Fruit fly (Drosophila melanogaster) whole organism, pupa: ENCODE data around the gene Polr1H.

Source experiments
- CG10348 ChIP-seq: fragments of 200-800 bp; sonication (Bioruptor generic); IDR thresholded peaks from 2 replicates; pipeline ENCODE4 v1.3.6; 2022; ENCODE audit warnings: missing biosample characterization, missing genetic modification characterization
- CG12605 ChIP-seq: fragments of 200-800 bp; sonication (Bioruptor generic); IDR thresholded peaks from 2 replicates; pipeline ENCODE4 v1.3.6; 2022; ENCODE audit warnings: missing biosample characterization, missing genetic modification characterization
- CG13204 ChIP-seq: fragments of 200-800 bp; sonication (Bioruptor generic); optimal IDR thresholded peaks from 2 replicates; lab custom pipeline; 2018; ENCODE audit warnings: missing biosample characterization, mild to moderate bottlenecking, missing genetic modification characterization, moderate library complexity
- CG14655 ChIP-seq: fragments of 200-800 bp; sonication (Bioruptor generic); optimal IDR thresholded peaks from 3 replicates; lab custom pipeline; 2017; ENCODE audit warnings: mild to moderate bottlenecking, missing biosample characterization, missing genetic modification reagents, missing genetic modification characterization
- CG15710 ChIP-seq: fragments of 200-800 bp; sonication (Bioruptor generic); optimal IDR thresholded peaks from 2 replicates; lab custom pipeline; 2018; ENCODE audit warnings: missing biosample characterization, mild to moderate bottlenecking, missing genetic modification characterization, moderate library complexity
- CG17806 ChIP-seq: fragments of 200-800 bp; sonication (Bioruptor generic); optimal IDR thresholded peaks from 2 replicates; lab custom pipeline; 2018; ENCODE audit warnings: missing biosample characterization, mild to moderate bottlenecking, missing genetic modification characterization, moderate library complexity
- CG32121 ChIP-seq: fragments of 200-800 bp; sonication (Bioruptor generic); IDR thresholded peaks from 2 replicates; pipeline ENCODE4 v1.3.6; 2022; ENCODE audit warnings: missing biosample characterization, missing genetic modification characterization
- CG34367 ChIP-seq: fragments of 200-800 bp; sonication (Bioruptor generic); optimal IDR thresholded peaks from 2 replicates; lab custom pipeline; 2018; ENCODE audit warnings: missing biosample characterization, mild to moderate bottlenecking, missing genetic modification characterization
- CG4496 ChIP-seq: fragments of 200-800 bp; sonication (Bioruptor generic); IDR thresholded peaks from 3 replicates; pipeline ENCODE4 v1.3.6; 2022; ENCODE audit warnings: missing biosample characterization, missing genetic modification characterization
- CG8159 ChIP-seq: fragments of 200-800 bp; sonication (Bioruptor generic); optimal IDR thresholded peaks from 3 replicates; lab custom pipeline; 2018; ENCODE audit warnings: missing biosample characterization, mild to moderate bottlenecking, missing genetic modification characterization, moderate library complexity
- CG8301 ChIP-seq: fragments of 200-800 bp; sonication (Bioruptor generic); optimal IDR thresholded peaks from 2 replicates; lab custom pipeline; 2018; ENCODE audit warnings: missing biosample characterization, mild to moderate bottlenecking, missing genetic modification characterization
- CG9948 ChIP-seq: fragments of 200-800 bp; sonication (Bioruptor generic); optimal IDR thresholded peaks from 2 replicates; lab custom pipeline; 2018; ENCODE audit warnings: missing biosample characterization, mild to moderate bottlenecking, missing genetic modification characterization, moderate library complexity
- D1 ChIP-seq: fragments of 200-800 bp; sonication (Bioruptor generic); optimal IDR thresholded peaks from 2 replicates; lab custom pipeline; 2018; ENCODE audit warnings: missing biosample characterization, mild to moderate bottlenecking, missing genetic modification characterization, moderate library complexity
- EcR ChIP-seq: fragments of 200-800 bp; sonication (Bioruptor generic); optimal IDR thresholded peaks from 3 replicates; lab custom pipeline; 2019; ENCODE audit warnings: missing biosample characterization, missing genetic modification characterization, mild to moderate bottlenecking, moderate library complexity, missing genetic modification reagents
- Ets98B ChIP-seq: fragments of 200-800 bp; sonication (Bioruptor generic); IDR thresholded peaks from 2 replicates; pipeline ENCODE4 v1.3.6; 2022; ENCODE audit warnings: missing biosample characterization, missing genetic modification characterization
- Pif1A ChIP-seq: fragments of 200-800 bp; sonication (Bioruptor generic); optimal IDR thresholded peaks from 3 replicates; lab custom pipeline; 2016; ENCODE audit warnings: missing biosample characterization, missing genetic modification characterization
- Pif1B ChIP-seq: fragments of 200-800 bp; sonication (Bioruptor generic); optimal IDR thresholded peaks from 3 replicates; lab custom pipeline; 2016; ENCODE audit warnings: missing biosample characterization, missing genetic modification characterization
- Snoo ChIP-seq: fragments of 200-800 bp; sonication (Bioruptor generic); optimal IDR thresholded peaks from 3 replicates; lab custom pipeline; 2017; ENCODE audit warnings: missing biosample characterization, mild to moderate bottlenecking, missing genetic modification characterization, inconsistent platforms
- fd96Ca ChIP-seq: fragments of 200-800 bp; sonication (Bioruptor generic); IDR thresholded peaks from 3 replicates; pipeline ENCODE4 v1.3.6; 2022; ENCODE audit warnings: missing biosample characterization, missing genetic modification characterization
- gl ChIP-seq: fragments of 200-800 bp; sonication (Bioruptor generic); optimal IDR thresholded peaks from 2 replicates; lab custom pipeline; 2018; ENCODE audit warnings: missing biosample characterization, mild to moderate bottlenecking, missing genetic modification characterization
- rn ChIP-seq: fragments of 200-800 bp; sonication (Bioruptor generic); IDR thresholded peaks from 2 replicates; pipeline ENCODE4 v1.3.6; 2022; ENCODE audit warnings: missing biosample characterization, missing genetic modification characterization

The Polr1H gene

dm6 chr3R:21823076-21823475, 45.4 kb upstream of the Polr1H start:
- TF ChIP-seq Snoo (tag; lab: Kevin White, UChicago) (peak; percentile 36), gl (tag; lab: Kevin White, UChicago) (peak; percentile 62), Pif1B (GFP tag; lab: Kevin White, UChicago) (peak; percentile 62), CG14655 (GFP tag; lab: Kevin White, UChicago) (no peak), CG8159 (tag; lab: Kevin White, UChicago) (peak; percentile 27), CG12605 (GFP tag; lab: Robert Waterston, UW) (no peak), CG15710 (tag; lab: Kevin White, UChicago) (peak; percentile 4), Pif1A (GFP tag; lab: Kevin White, UChicago) (peak; percentile 64), Ets98B (GFP tag; lab: Robert Waterston, UW) (no peak), CG13204 (GFP tag; lab: Kevin White, UChicago) (no peak), CG9948 (no peak), CG8301 (tag; lab: Kevin White, UChicago) (no peak), CG4496 (GFP tag; lab: Robert Waterston, UW) (no peak)

- TF ChIP-seq CG4496 (GFP tag; lab: Robert Waterston, UW), result no peak
- no peak for TF ChIP-seq gl (tag; lab: Kevin White, UChicago)
- no peak for TF ChIP-seq Ets98B (GFP tag; lab: Robert Waterston, UW)
- no peak for TF ChIP-seq CG14655 (GFP tag; lab: Kevin White, UChicago)
- no peak for TF ChIP-seq CG15710 (tag; lab: Kevin White, UChicago)
- TF ChIP-seq CG8159 (tag; lab: Kevin White, UChicago), result no peak
- TF ChIP-seq CG34367, result no peak
- no peak for TF ChIP-seq rn (GFP tag; lab: Robert Waterston, UW)
- no peak for TF ChIP-seq Pif1A (GFP tag; lab: Kevin White, UChicago)
These were observed 44.9 kb upstream of the Polr1H start, which contains the start of gene CASK for dm6 chr3R:21822562-21822933. TSS of gene CASK (minus strand) at chr3R:21822674.

- no peak for TF ChIP-seq CG8301 (tag; lab: Kevin White, UChicago)
- no peak for TF ChIP-seq CG32121 (GFP tag; lab: Robert Waterston, UW)
- peak; percentile 15 for TF ChIP-seq EcR (GFP tag; lab: Kevin White, UChicago)
- TF ChIP-seq CG4496 (GFP tag; lab: Robert Waterston, UW), result peak; percentile 26; the same call in 1 of the 3 replicates
- TF ChIP-seq CG17806, result no peak
- no peak for TF ChIP-seq CG8159 (tag; lab: Kevin White, UChicago)
- TF ChIP-seq, all 21 proteins: peak for 2
These were observed 44.3 kb upstream of the Polr1H start for dm6 chr3R:21821684-21822561.

- no peak for TF ChIP-seq fd96Ca (GFP tag; lab: Robert Waterston, UW)
- no peak for TF ChIP-seq CG13204 (GFP tag; lab: Kevin White, UChicago)
- peak; percentile 45 for TF ChIP-seq CG8159 (tag; lab: Kevin White, UChicago)
- TF ChIP-seq CG4496 (GFP tag; lab: Robert Waterston, UW), result no peak
- TF ChIP-seq CG14655 (GFP tag; lab: Kevin White, UChicago), result peak; percentile 24
- peak; percentile 35 for TF ChIP-seq Pif1A (GFP tag; lab: Kevin White, UChicago)
- TF ChIP-seq CG10348, result no peak
- peak; percentile 19 for TF ChIP-seq CG15710 (tag; lab: Kevin White, UChicago)
- peak; percentile 13 for TF ChIP-seq CG17806
- TF ChIP-seq CG9948, result peak; percentile 27
- TF ChIP-seq CG8301 (tag; lab: Kevin White, UChicago), result peak; percentile 25
- no peak for TF ChIP-seq Ets98B (GFP tag; lab: Robert Waterston, UW)
- TF ChIP-seq, all 21 proteins: peak for 7
These were observed 31.1 kb upstream of the Polr1H start for dm6 chr3R:21808622-21809347.

- no peak for TF ChIP-seq Pif1B (GFP tag; lab: Kevin White, UChicago)
- no peak for TF ChIP-seq D1 (tag; lab: Kevin White, UChicago)
- no peak for TF ChIP-seq CG13204 (GFP tag; lab: Kevin White, UChicago)
- TF ChIP-seq CG4496 (GFP tag; lab: Robert Waterston, UW), result no peak
These were observed 29.6 kb upstream of the Polr1H start for dm6 chr3R:21807264-21807663.

dm6 chr3R:21793760-21794159, 16.1 kb upstream of the Polr1H start:
- TF ChIP-seq Ets98B (GFP tag; lab: Robert Waterston, UW) (no peak), Pif1A (GFP tag; lab: Kevin White, UChicago) (no peak), CG8301 (tag; lab: Kevin White, UChicago) (no peak), Snoo (tag; lab: Kevin White, UChicago) (no peak), CG14655 (GFP tag; lab: Kevin White, UChicago) (no peak)
